Fruit fly (Drosophila melanogaster): ENCODE data around the gene Set.

DNA sequence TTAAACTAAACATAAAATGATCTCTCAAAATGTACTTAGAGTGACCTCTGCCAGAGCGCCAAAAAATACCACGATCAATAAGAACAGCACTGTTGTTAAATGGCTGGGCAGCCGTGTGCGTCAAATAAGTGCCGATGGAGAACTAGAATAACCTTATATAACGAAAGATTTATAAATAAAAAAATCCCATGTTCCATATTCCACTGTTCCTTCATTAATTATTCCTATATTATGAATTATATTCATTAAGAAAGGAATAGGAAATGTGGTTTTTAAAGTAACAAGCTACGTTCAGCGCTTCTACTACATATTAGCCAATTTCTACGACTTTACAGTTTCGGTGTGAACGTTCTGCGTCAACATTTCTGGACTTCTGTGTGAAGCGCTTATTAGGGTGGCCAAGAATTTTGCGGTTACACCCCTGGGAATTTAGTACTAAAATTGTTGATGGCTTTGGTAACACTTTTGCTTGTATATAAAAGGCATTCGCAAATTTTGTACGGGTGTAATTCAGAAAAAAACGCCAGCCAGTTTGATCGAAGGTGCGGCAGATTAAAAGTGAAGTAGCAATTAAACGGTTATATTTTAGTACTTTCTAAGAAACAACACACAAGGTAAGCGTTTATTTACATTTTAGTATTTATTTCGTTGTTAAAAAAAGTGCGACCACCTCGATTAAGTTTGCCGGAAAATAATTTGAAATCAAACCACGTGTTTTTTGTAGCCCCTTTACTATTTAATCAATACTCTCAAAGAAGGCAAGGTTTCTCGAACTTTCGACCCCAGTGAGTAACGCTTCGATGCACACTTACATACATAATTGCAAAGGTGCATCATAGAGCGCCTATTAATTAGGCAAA is 20.9 kb upstream of the Set start, which contains the start of the genes tefu and Hsc70-4:
- TF ChIP-seq CG7357 (GFP tag; IDR thresholded peaks at IDR 0.05) (peak; percentile 99), CG2678 (tag; optimal IDR thresholded peaks at IDR 0.05) (no peak), psq (GFP tag; optimal IDR thresholded peaks at IDR 0.05) (no peak), CG15479 (GFP tag; optimal IDR thresholded peaks at IDR 0.05) (no peak), grn (GFP tag; optimal IDR thresholded peaks at IDR 0.05) (no peak), Ada2b (GFP tag; IDR thresholded peaks at IDR 0.05) (peak; percentile 75), ttk (GFP tag; IDR thresholded peaks at IDR 0.05) (peak; percentile 87)

All from whole organism, embryonic.